Worm (Caenorhabditis elegans): Measurements from ENCODE around the gene Y7A5A.5.
A peak's percentile ranks its signal among the peaks of the same experiment; 100 is the strongest.

Y7A5A.5 gene

ce11 chrX:15751245-15751644 lies 35.4 kb downstream of the Y7A5A.5 start (continued):
- TF ChIP-seq cebp-1 (GFP tag; IDR thresholded peaks at IDR 0.05) (no peak), cebp-1 (tag; optimal IDR thresholded peaks at IDR 0.05) (no peak), hlh-26 (GFP tag; conservative IDR thresholded peaks at IDR 0.05) (no peak), attf-6 (GFP tag; IDR thresholded peaks at IDR 0.05) (0 out of 2 replicates have a peak, but pooled peaks have one; percentile 31)

- TF ChIP-seq ceh-100 (GFP tag; IDR thresholded peaks at IDR 0.05) (0 out of 2 replicates have a peak, but pooled peaks have one; percentile 10), hmg-1.2 (GFP tag; IDR thresholded peaks at IDR 0.05) (peak; percentile 36), D2030.7 (GFP tag; IDR thresholded peaks at IDR 0.05) (peak; percentile 36; the same call in 1 of the 2 replicates), ztf-26 (tag; optimal IDR thresholded peaks at IDR 0.05) (peak; percentile 14), zfh-2 (GFP tag; conservative IDR thresholded peaks at IDR 0.05) (no peak), lin-40 (tag; optimal IDR thresholded peaks at IDR 0.05) (peak; percentile 9), Y79H2A.3 (GFP tag; conservative IDR thresholded peaks at IDR 0.05) (no peak), pbrm-1 (GFP tag; IDR thresholded peaks at IDR 0.05) (no peak), B0035.1 (tag; optimal IDR thresholded peaks at IDR 0.05) (no peak), nfyb-1 (GFP tag; IDR thresholded peaks at IDR 0.05) (peak; percentile 72), nfya-1 (tag; optimal IDR thresholded peaks at IDR 0.05; ENCODE audit: borderline replicate concordance, insufficient read depth) (no peak), rcor-1 (GFP tag; IDR thresholded peaks at IDR 0.05) (0 out of 2 replicates have a peak, but pooled peaks have one; percentile 34), madf-8 (GFP tag; conservative IDR thresholded peaks at IDR 0.05) (peak; percentile 10; the same call in 1 of the 2 replicates), tbp1 (GFP tag; optimal IDR thresholded peaks at IDR 0.05) (peak; percentile 80), ZK185.1 (tag; optimal IDR thresholded peaks at IDR 0.05; ENCODE audit: poor library complexity, severe bottlenecking) (peak; percentile 56), snpc-4 (GFP tag; optimal IDR thresholded peaks at IDR 0.05) (no peak), snpc-4 (tag; optimal IDR thresholded peaks at IDR 0.05) (peak in 2 of 4 experiments; percentile 11 to 54), lin-26 (GFP tag; IDR thresholded peaks at IDR 0.05) (peak; percentile 35; the same call in 1 of the 2 replicates), chd-7 (tag; optimal IDR thresholded peaks at IDR 0.05) (no peak), let-526 (GFP tag; IDR thresholded peaks at IDR 0.05) (no peak), attf-6 (GFP tag; IDR thresholded peaks at IDR 0.05) (peak; percentile 41), rpc-1 (optimal IDR thresholded peaks at IDR 0.05) (peak; percentile 61), rpc-1 (tag; optimal IDR thresholded peaks at IDR 0.05) (peak; percentile 69), mcd-1 (GFP tag; IDR thresholded peaks at IDR 0.05) (0 out of 2 replicates have a peak, but pooled peaks have one; percentile 17), Y56A3A.18 (GFP tag; IDR thresholded peaks at IDR 0.05) (0 out of 2 replicates have a peak, but pooled peaks have one; percentile 40), B0261.1 (tag; optimal IDR thresholded peaks at IDR 0.05) (peak; percentile 60), F55B11.4 (tag; optimal IDR thresholded peaks at IDR 0.05; ENCODE audit: borderline replicate concordance, insufficient read depth) (no peak), B0336.3 (GFP tag; IDR thresholded peaks at IDR 0.05) (no peak)
Observed at ce11 chrX:15747814-15748213, 38.8 kb downstream of the Y7A5A.5 start.

- TF ChIP-seq let-607 (tag; optimal IDR thresholded peaks at IDR 0.05): no peak
- no peak for TF ChIP-seq hsf-1 (GFP tag; IDR thresholded peaks at IDR 0.05)
- no peak for TF ChIP-seq ztf-25 (GFP tag; IDR thresholded peaks at IDR 0.05)
- no peak for TF ChIP-seq T26A5.8 (tag; optimal IDR thresholded peaks at IDR 0.05)
- no peak for TF ChIP-seq D2030.7 (GFP tag; IDR thresholded peaks at IDR 0.05)
- no peak for TF ChIP-seq lin-35 (GFP tag; optimal IDR thresholded peaks at IDR 0.05)
- TF ChIP-seq ztf-3 (GFP tag; optimal IDR thresholded peaks at IDR 0.05): no peak
- TF ChIP-seq snpc-1.1 (tag; optimal IDR thresholded peaks at IDR 0.05; ENCODE audit: insufficient read depth): no peak
- no peak for TF ChIP-seq lsy-27 (tag; optimal IDR thresholded peaks at IDR 0.05; ENCODE audit: borderline replicate concordance, insufficient read depth)
Observed at ce11 chrX:15746705-15747104, 39.9 kb downstream of the Y7A5A.5 start, which contains the start of gene srxa-9. Gene srxa-9 (plus strand): TSS chrX:15747005.
